Worm (Caenorhabditis elegans): ENCODE results near the gene snb-5.

DNA sequence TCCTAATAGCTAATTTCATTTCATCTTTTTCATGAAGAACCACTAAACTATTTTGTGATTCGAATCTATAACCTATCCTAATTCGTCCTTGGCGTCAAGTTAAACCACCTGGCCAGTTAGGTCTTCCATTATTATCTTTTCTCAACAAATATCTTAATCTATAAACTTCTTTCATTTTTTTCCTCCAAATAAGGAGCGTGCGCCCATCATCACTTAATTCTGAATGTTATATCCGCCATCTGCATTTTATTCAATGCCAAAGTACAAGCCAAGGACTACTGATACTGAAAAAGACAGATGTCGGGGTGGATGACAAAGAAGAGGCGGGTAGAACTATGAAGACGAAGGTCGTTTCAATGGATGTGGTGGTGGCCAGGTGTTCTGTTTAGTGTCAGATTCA lies 26.1 kb downstream of the snb-5 start:
- TF ChIP-seq him-1 (tag; optimal IDR thresholded peaks at IDR 0.05) (no peak), W03F9.2 (tag; optimal IDR thresholded peaks at IDR 0.05) (no peak), dao-5 (tag; optimal IDR thresholded peaks at IDR 0.05) (no peak)
